Worm (Caenorhabditis elegans): ENCODE results near the gene F07G11.3.

ce11 chrV:7264042-7264441 is 34.5 kb upstream of the F07G11.3 start, which contains the start of gene C13A2.9:
- TF ChIP-seq mxl-1 (tag; optimal IDR thresholded peaks at IDR 0.05) (no peak), hsf-1 (GFP tag; IDR thresholded peaks at IDR 0.05) (no peak), gei-17 (GFP tag; optimal IDR thresholded peaks at IDR 0.05) (no peak), unc-62 (GFP tag; optimal IDR thresholded peaks at IDR 0.05) (no peak), K11D2.4 (GFP tag; IDR thresholded peaks at IDR 0.05) (no peak), efl-1 (GFP tag; optimal IDR thresholded peaks at IDR 0.05) (no peak), Y53F4B.3 (GFP tag; IDR thresholded peaks at IDR 0.05) (no peak), mes-4 (tag; optimal IDR thresholded peaks at IDR 0.05) (no peak), pha-4 (tag; optimal IDR thresholded peaks at IDR 0.05) (no peak), sdz-38 (tag; optimal IDR thresholded peaks at IDR 0.05) (no peak)
